Worm (Caenorhabditis elegans) whole organism, mixed stage, embryonic: Measurements from ENCODE around the gene ampd-1.

ENCODE experiments used
- M03D4.4 ChIP-seq: sonication (generic microtip); optimal IDR thresholded peaks from 2 replicates; lab custom pipeline; 2017; ENCODE audit warnings: mild to moderate bottlenecking, missing genetic modification characterization, missing compliant biosample characterization
- blmp-1 ChIP-seq: fragments of 150-350 bp; optimal IDR thresholded peaks from 2 replicates; lab custom pipeline; 2014; ENCODE audit warnings: missing biosample characterization, missing genetic modification characterization
- ceh-43 ChIP-seq: fragments of 200-800 bp; sonication (Bioruptor generic); optimal IDR thresholded peaks from 2 replicates; lab custom pipeline; 2018; ENCODE audit warnings: mild to moderate bottlenecking, missing genetic modification characterization, moderate library complexity, missing compliant biosample characterization
- ceh-83 ChIP-seq: fragments of 200-800 bp; sonication (Bioruptor generic); optimal IDR thresholded peaks from 2 replicates; lab custom pipeline; 2018; ENCODE audit warnings: mild to moderate bottlenecking, missing genetic modification characterization, missing compliant biosample characterization
- ces-1 ChIP-seq: fragments of 150-350 bp; optimal IDR thresholded peaks from 2 replicates; lab custom pipeline; 2014; ENCODE audit warnings: missing biosample characterization, missing genetic modification reagents, missing genetic modification characterization
- cnd-1 ChIP-seq: fragments of 200-800 bp; sonication (Bioruptor generic); optimal IDR thresholded peaks from 2 replicates; lab custom pipeline; 2018; ENCODE audit warnings: mild to moderate bottlenecking, missing genetic modification characterization, missing compliant biosample characterization
- drap-1 ChIP-seq: fragments of 200-800 bp; sonication (Bioruptor generic); optimal IDR thresholded peaks from 3 replicates; lab custom pipeline; 2018; ENCODE audit warnings: mild to moderate bottlenecking, missing genetic modification characterization, missing compliant biosample characterization
- elt-3 ChIP-seq: fragments of 150-350 bp; optimal IDR thresholded peaks from 2 replicates; lab custom pipeline; 2014; ENCODE audit warnings: missing biosample characterization, missing genetic modification characterization
- flh-1 ChIP-seq: fragments of 200-800 bp; sonication (Bioruptor generic); optimal IDR thresholded peaks from 2 replicates; lab custom pipeline; 2018; ENCODE audit warnings: mild to moderate bottlenecking, missing genetic modification characterization, moderate library complexity, missing compliant biosample characterization
- ham-2 ChIP-seq: fragments of 200-800 bp; sonication (Bioruptor generic); optimal IDR thresholded peaks from 2 replicates; lab custom pipeline; 2018; ENCODE audit warnings: mild to moderate bottlenecking, missing genetic modification characterization, missing compliant biosample characterization
- hlh-1 ChIP-seq: fragments of 150-350 bp; optimal IDR thresholded peaks from 2 replicates; lab custom pipeline; 2014; ENCODE audit warnings: missing biosample characterization, missing genetic modification reagents, missing genetic modification characterization
- lin-13 ChIP-seq: fragments of 150-350 bp; optimal IDR thresholded peaks from 2 replicates; lab custom pipeline; 2014; ENCODE audit warnings: missing biosample characterization, missing genetic modification characterization
- lin-32 ChIP-seq: fragments of 200-800 bp; sonication (Bioruptor generic); optimal IDR thresholded peaks from 2 replicates; lab custom pipeline; 2018; ENCODE audit warnings: mild to moderate bottlenecking, missing genetic modification characterization, missing compliant biosample characterization
- lsy-2 ChIP-seq: fragments of 150-350 bp; optimal IDR thresholded peaks from 2 replicates; lab custom pipeline; 2014; ENCODE audit warnings: missing biosample characterization, missing genetic modification characterization
- mep-1 ChIP-seq: fragments of 150-350 bp; optimal IDR thresholded peaks from 2 replicates; lab custom pipeline; 2017; ENCODE audit warnings: missing biosample characterization, missing genetic modification reagents, missing genetic modification characterization, inconsistent platforms
- mls-2 ChIP-seq: sonication (generic microtip); optimal IDR thresholded peaks from 2 replicates; lab custom pipeline; 2016; ENCODE audit warnings: mild to moderate bottlenecking, missing genetic modification characterization, moderate library complexity, missing compliant biosample characterization
- nhr-12 ChIP-seq: fragments of 150-350 bp; optimal IDR thresholded peaks from 2 replicates; lab custom pipeline; 2014; ENCODE audit warnings: missing biosample characterization, missing genetic modification characterization
- nhr-2 ChIP-seq: fragments of 150-350 bp; optimal IDR thresholded peaks from 2 replicates; lab custom pipeline; 2014; ENCODE audit warnings: missing biosample characterization, missing genetic modification characterization
- nhr-237 ChIP-seq: fragments of 150-350 bp; optimal IDR thresholded peaks from 2 replicates; lab custom pipeline; 2014; ENCODE audit warnings: missing biosample characterization, missing genetic modification characterization
- nhr-28 ChIP-seq: fragments of 150-350 bp; optimal IDR thresholded peaks from 2 replicates; lab custom pipeline; 2014; ENCODE audit warnings: missing biosample characterization, missing genetic modification characterization
- nhr-76 ChIP-seq: sonication (generic microtip); optimal IDR thresholded peaks from 2 replicates; lab custom pipeline; 2017; ENCODE audit warnings: missing biosample characterization, missing genetic modification characterization
- pha-4 ChIP-seq: fragments of 150-350 bp; optimal IDR thresholded peaks from 2 replicates; lab custom pipeline; 2018; ENCODE audit warnings: missing biosample characterization, missing genetic modification reagents, missing genetic modification characterization
- sem-2 ChIP-seq: fragments of 200-800 bp; sonication (Bioruptor generic); optimal IDR thresholded peaks from 2 replicates; lab custom pipeline; 2018; ENCODE audit warnings: mild to moderate bottlenecking, missing genetic modification characterization, missing compliant biosample characterization
- snpc-4 ChIP-seq: fragments of 150-350 bp; optimal IDR thresholded peaks from 2 replicates; lab custom pipeline; 2014; ENCODE audit warnings: missing biosample characterization, missing genetic modification characterization
- sptf-1 ChIP-seq: sonication (generic microtip); optimal IDR thresholded peaks from 2 replicates; lab custom pipeline; 2017; ENCODE audit warnings: mild to moderate bottlenecking, missing genetic modification characterization, moderate library complexity, missing compliant biosample characterization
- tbx-8 ChIP-seq: fragments of 200-800 bp; sonication (Bioruptor generic); optimal IDR thresholded peaks from 2 replicates; lab custom pipeline; 2018; ENCODE audit warnings: mild to moderate bottlenecking, missing genetic modification characterization, moderate library complexity, missing compliant biosample characterization
- unc-120 ChIP-seq: sonication (generic microtip); optimal IDR thresholded peaks from 2 replicates; lab custom pipeline; 2017; ENCODE audit warnings: missing genetic modification characterization, missing compliant biosample characterization; ENCODE audit not compliant: poor library complexity, severe bottlenecking
- unc-39 ChIP-seq: fragments of 150-350 bp; optimal IDR thresholded peaks from 2 replicates; lab custom pipeline; 2014; ENCODE audit warnings: missing biosample characterization, missing genetic modification characterization
- unc-62 ChIP-seq: fragments of 150-350 bp; optimal IDR thresholded peaks from 2 replicates; lab custom pipeline; 2014; ENCODE audit warnings: missing biosample characterization, missing genetic modification reagents, missing genetic modification characterization
- zip-8 ChIP-seq: fragments of 150-350 bp; optimal IDR thresholded peaks from 2 replicates; lab custom pipeline; 2014; ENCODE audit warnings: missing biosample characterization, missing genetic modification characterization
- ztf-11 ChIP-seq: fragments of 150-350 bp; optimal IDR thresholded peaks from 2 replicates; lab custom pipeline; 2014; ENCODE audit warnings: missing biosample characterization, missing genetic modification characterization

The ampd-1 gene

ce11 chrII:5182451-5182850 lies 20.7 kb upstream of the ampd-1 start:
- TF ChIP-seq hlh-1: peak; percentile 90
- TF ChIP-seq M03D4.4 (tag; lab: Kevin White, UChicago): no peak
- TF ChIP-seq unc-62 (GFP tag; lab: Kevin White, UChicago): peak; percentile 52
- no peak for TF ChIP-seq nhr-12
- TF ChIP-seq nhr-237: no peak
- no peak for TF ChIP-seq ham-2

ce11 chrII:5183207-5183606 lies 19.9 kb upstream of the ampd-1 start:
- TF ChIP-seq nhr-28 (tag; lab: Kevin White, UChicago): no peak
- TF ChIP-seq unc-62 (GFP tag; lab: Kevin White, UChicago): no peak
- no peak for TF ChIP-seq ces-1 (GFP tag; lab: Kevin White, UChicago)
- no peak for TF ChIP-seq lin-13 (tag; lab: Kevin White, UChicago)
- no peak for TF ChIP-seq mls-2 (tag; lab: Kevin White, UChicago)
- TF ChIP-seq nhr-237: no peak

- TF ChIP-seq ces-1 (GFP tag; lab: Kevin White, UChicago) (no peak), ceh-43 (GFP tag; lab: Kevin White, UChicago) (no peak), nhr-237 (no peak), elt-3 (tag; lab: Kevin White, UChicago) (no peak), unc-39 (no peak), flh-1 (GFP tag; lab: Kevin White, UChicago) (no peak), nhr-76 (tag; lab: Kevin White, UChicago) (no peak), unc-120 (tag; lab: Kevin White, UChicago) (no peak), lsy-2 (tag; lab: Kevin White, UChicago) (no peak), M03D4.4 (tag; lab: Kevin White, UChicago) (no peak), sptf-1 (tag; lab: Kevin White, UChicago) (no peak), ceh-83 (GFP tag; lab: Kevin White, UChicago) (no peak), cnd-1 (no peak), nhr-28 (tag; lab: Kevin White, UChicago) (no peak)
Observed at ce11 chrII:5184661-5185545, 18.2 kb upstream of the ampd-1 start.

- TF ChIP-seq mls-2 (tag; lab: Kevin White, UChicago) (no peak), snpc-4 (no peak), M03D4.4 (tag; lab: Kevin White, UChicago) (no peak), nhr-76 (tag; lab: Kevin White, UChicago) (no peak), nhr-28 (tag; lab: Kevin White, UChicago) (no peak), ceh-43 (GFP tag; lab: Kevin White, UChicago) (no peak), unc-120 (tag; lab: Kevin White, UChicago) (no peak), sem-2 (GFP tag; lab: Kevin White, UChicago) (no peak), unc-39 (no peak), zip-8 (tag; lab: Kevin White, UChicago) (no peak), drap-1 (GFP tag; lab: Kevin White, UChicago) (no peak), pha-4 (tag; lab: Kevin White, UChicago) (no peak)
- TF ChIP-seq, all 35 proteins: peak for 0
Observed at ce11 chrII:5185955-5186539, 17.1 kb upstream of the ampd-1 start.

ce11 chrII:5186870-5187269 lies 16.3 kb upstream of the ampd-1 start:
- TF ChIP-seq pha-4 (tag; lab: Kevin White, UChicago) (no peak), lin-32 (no peak), snpc-4 (no peak)
- TF ChIP-seq, all 35 proteins: peak for 0

- TF ChIP-seq nhr-76 (tag; lab: Kevin White, UChicago) (no peak), ham-2 (no peak), blmp-1 (no peak), ztf-11 (tag; lab: Kevin White, UChicago) (no peak), lsy-2 (tag; lab: Kevin White, UChicago) (no peak), tbx-8 (GFP tag; lab: Kevin White, UChicago) (no peak), unc-120 (tag; lab: Kevin White, UChicago) (no peak), unc-39 (no peak), nhr-237 (no peak), mep-1 (no peak), hlh-1 (no peak), nhr-2 (no peak), lin-32 (no peak)
- TF ChIP-seq, all 35 proteins: peak for 0
Observed at ce11 chrII:5187469-5187868, 15.7 kb upstream of the ampd-1 start, which contains the start of gene crh-2. Gene crh-2, minus strand, starts transcription at chrII:5187569.
